Worm (Caenorhabditis elegans) whole organism, early embryonic: Measurements from ENCODE around the gene mam-5.

Experiments
- B0310.2 ChIP-seq: sonication (generic microtip); optimal IDR thresholded peaks from 2 replicates; lab custom pipeline; 2016; ENCODE audit warnings: mild to moderate bottlenecking, missing genetic modification characterization, missing compliant biosample characterization
- F13C5.2 ChIP-seq: sonication (generic microtip); optimal IDR thresholded peaks from 2 replicates; lab custom pipeline; 2017; ENCODE audit warnings: mild to moderate bottlenecking, missing genetic modification characterization, inconsistent platforms, missing compliant biosample characterization
- aly-1 ChIP-seq: sonication (generic microtip); optimal IDR thresholded peaks from 2 replicates; lab custom pipeline; 2016; ENCODE audit warnings: missing genetic modification characterization, missing compliant biosample characterization
- ama-1 ChIP-seq: fragments of 150-350 bp; optimal IDR thresholded peaks from 2 replicates; lab custom pipeline; 2014
- ets-7 ChIP-seq: sonication (generic microtip); optimal IDR thresholded peaks from 2 replicates; lab custom pipeline; 2016; ENCODE audit warnings: missing genotype, missing genetic modification characterization, missing compliant biosample characterization
- flt-1 ChIP-seq: fragments of 200-800 bp; sonication (Bioruptor generic); IDR thresholded peaks from 2 replicates; pipeline ENCODE4 v1.3.6; 2022; ENCODE audit warnings: missing genetic modification characterization, missing compliant biosample characterization
- hmg-4 ChIP-seq: fragments of 200-800 bp; sonication (Bioruptor generic); optimal IDR thresholded peaks from 2 replicates; lab custom pipeline; 2018; ENCODE audit warnings: mild to moderate bottlenecking, missing genetic modification characterization, missing compliant biosample characterization
- hnd-1 ChIP-seq: sonication (generic microtip); optimal IDR thresholded peaks from 2 replicates; lab custom pipeline; 2016; ENCODE audit warnings: missing genetic modification characterization, missing compliant biosample characterization
- pes-1 ChIP-seq: fragments of 200-800 bp; sonication (Bioruptor generic); IDR thresholded peaks from 2 replicates; pipeline ENCODE4 v1.3.6; 2022; ENCODE audit warnings: missing genetic modification reagents, missing genetic modification characterization, missing compliant biosample characterization
- scrt-1 ChIP-seq: fragments of 200-800 bp; sonication (Bioruptor generic); IDR thresholded peaks from 2 replicates; pipeline ENCODE4 v1.3.6; 2022; ENCODE audit warnings: missing genetic modification characterization, missing compliant biosample characterization
- sea-1 ChIP-seq: fragments of 200-800 bp; sonication (Bioruptor generic); conservative IDR thresholded peaks from 2 replicates; pipeline ENCODE4 v1.3.6; 2022; ENCODE audit warnings: missing genetic modification characterization, missing compliant biosample characterization
- tbx-11 ChIP-seq: fragments of 200-800 bp; sonication (Bioruptor generic); IDR thresholded peaks from 2 replicates; pipeline ENCODE4 v1.3.6; 2022; ENCODE audit warnings: missing genetic modification characterization, missing compliant biosample characterization
- tbx-37 ChIP-seq: fragments of 200-800 bp; sonication (Bioruptor generic); conservative IDR thresholded peaks from 2 replicates; pipeline ENCODE4 v1.3.6; 2022; ENCODE audit warnings: missing genetic modification reagents, missing genetic modification characterization, missing compliant biosample characterization
- tra-4 ChIP-seq: sonication (generic microtip); optimal IDR thresholded peaks from 2 replicates; lab custom pipeline; 2017; ENCODE audit warnings: missing genetic modification characterization, missing compliant biosample characterization

ce11 chrV:9965891-9966290 is 13.4 kb downstream of the mam-5 start:
- no peak for TF ChIP-seq ama-1 (lab: Kevin White, UChicago)
- TF ChIP-seq pes-1 (GFP tag; lab: Robert Waterston, UW) = no peak
- TF ChIP-seq F13C5.2 (tag; lab: Kevin White, UChicago) = no peak
- TF ChIP-seq B0310.2 (tag; lab: Kevin White, UChicago) = no peak
- no peak for TF ChIP-seq hnd-1 (tag; lab: Kevin White, UChicago)
- no peak for TF ChIP-seq tbx-37 (GFP tag; lab: Robert Waterston, UW)
- no peak for TF ChIP-seq aly-1 (tag; lab: Kevin White, UChicago)
- TF ChIP-seq sea-1 (GFP tag; lab: Robert Waterston, UW) = no peak
- no peak for TF ChIP-seq hmg-4 (GFP tag; lab: Kevin White, UChicago)
- TF ChIP-seq scrt-1 (GFP tag; lab: Robert Waterston, UW) = no peak
- TF ChIP-seq flt-1 (GFP tag; lab: Robert Waterston, UW) = no peak
- TF ChIP-seq tbx-11 = no peak
- no peak for TF ChIP-seq ets-7 (tag; lab: Kevin White, UChicago)
- no peak for TF ChIP-seq tra-4 (tag; lab: Kevin White, UChicago)
